Worm (Caenorhabditis elegans) whole organism, midembryonic: Measurements from ENCODE around the gene K07H8.9.

Experiments
- cog-1 ChIP-seq: sonication (generic microtip); optimal IDR thresholded peaks from 2 replicates; lab custom pipeline; 2016; ENCODE audit warnings: missing genetic modification characterization, missing compliant biosample characterization
- ref-1 ChIP-seq: fragments of 200-800 bp; sonication (Bioruptor generic); conservative IDR thresholded peaks from 2 replicates; pipeline ENCODE4 v1.3.6; 2022; ENCODE audit warnings: missing genetic modification reagents, missing genetic modification characterization, missing compliant biosample characterization
- tab-1 ChIP-seq: fragments of 200-800 bp; sonication (Bioruptor generic); IDR thresholded peaks from 2 replicates; pipeline ENCODE4 v1.3.6; 2022; ENCODE audit warnings: missing genetic modification characterization, missing compliant biosample characterization

ce11 chrIV:8273334-8273733, 12.9 kb downstream of the K07H8.9 start:
- TF ChIP-seq cog-1 (tag; lab: Kevin White, UChicago) = no peak
- no peak for TF ChIP-seq ref-1 (GFP tag; lab: Robert Waterston, UW)
- TF ChIP-seq tab-1 (GFP tag; lab: Robert Waterston, UW) = no peak
